Fruit fly (Drosophila melanogaster) whole organism, embryonic: ENCODE measurements around the gene ND-13A.

Source experiments
- Ada2b ChIP-seq: fragments of 200-800 bp; sonication (Bioruptor generic); IDR thresholded peaks from 2 replicates; pipeline ENCODE4 v1.3.6; 2022; ENCODE audit warnings: missing biosample characterization, missing genetic modification characterization
- CG10209 ChIP-seq: fragments of 200-800 bp; sonication (Bioruptor generic); optimal IDR thresholded peaks from 3 replicates; lab custom pipeline; 2017; ENCODE audit warnings: missing biosample characterization, mild to moderate bottlenecking, missing genetic modification characterization, missing genetic modification reagents
- CG1024 ChIP-seq: fragments of 200-800 bp; sonication (Bioruptor generic); IDR thresholded peaks from 2 replicates; pipeline ENCODE4 v1.3.6; 2022; ENCODE audit warnings: missing biosample characterization, missing genetic modification characterization
- CG11247 ChIP-seq: fragments of 200-800 bp; sonication (Bioruptor generic); IDR thresholded peaks from 2 replicates; pipeline ENCODE4 v1.3.6; 2022; ENCODE audit warnings: missing biosample characterization, missing genetic modification characterization
- CG11504 ChIP-seq: fragments of 200-800 bp; sonication (Bioruptor generic); optimal IDR thresholded peaks from 3 replicates; lab custom pipeline; 2019; ENCODE audit warnings: missing biosample characterization, mild to moderate bottlenecking, missing genetic modification characterization, moderate library complexity
- CG11696 ChIP-seq: fragments of 200-800 bp; sonication (Bioruptor generic); IDR thresholded peaks from 2 replicates; pipeline ENCODE4 v1.3.6; 2022; ENCODE audit warnings: missing biosample characterization, missing genetic modification characterization
- CG12299 ChIP-seq: fragments of 200-800 bp; sonication (Bioruptor generic); optimal IDR thresholded peaks from 2 replicates; lab custom pipeline; 2018; ENCODE audit warnings: missing biosample characterization, mild to moderate bottlenecking, missing genetic modification characterization
- CG13894 ChIP-seq: fragments of 200-800 bp; sonication (Bioruptor generic); optimal IDR thresholded peaks from 3 replicates; lab custom pipeline; 2018; ENCODE audit warnings: missing biosample characterization, mild to moderate bottlenecking, missing genetic modification characterization, moderate library complexity
- CG17385 ChIP-seq: fragments of 200-800 bp; sonication (Bioruptor generic); optimal IDR thresholded peaks from 3 replicates; lab custom pipeline; 2018; ENCODE audit warnings: missing biosample characterization, mild to moderate bottlenecking, missing genetic modification characterization
- CG1832 ChIP-seq: fragments of 200-800 bp; sonication (Bioruptor generic); optimal IDR thresholded peaks from 2 replicates; lab custom pipeline; 2017; ENCODE audit warnings: missing biosample characterization, mild to moderate bottlenecking, missing genetic modification characterization, inconsistent platforms
- CG18599 ChIP-seq: fragments of 200-800 bp; sonication (Bioruptor generic); optimal IDR thresholded peaks from 3 replicates; lab custom pipeline; 2017; ENCODE audit warnings: missing biosample characterization, missing genetic modification characterization, mild to moderate bottlenecking, moderate library complexity, missing genetic modification reagents
- CG18764 ChIP-seq: fragments of 200-800 bp; sonication (Bioruptor generic); optimal IDR thresholded peaks from 3 replicates; lab custom pipeline; 2016; ENCODE audit warnings: missing biosample characterization, missing genetic modification characterization
- CG2120 ChIP-seq: fragments of 200-800 bp; sonication (Bioruptor generic); optimal IDR thresholded peaks from 3 replicates; lab custom pipeline; 2016; ENCODE audit warnings: missing biosample characterization, missing genetic modification characterization
- CG31224 ChIP-seq: fragments of 200-800 bp; sonication (Bioruptor generic); IDR thresholded peaks from 2 replicates; pipeline ENCODE4 v1.3.6; 2022; ENCODE audit warnings: missing biosample characterization, missing genetic modification characterization
- CG4730 ChIP-seq: fragments of 200-800 bp; sonication (Bioruptor generic); IDR thresholded peaks from 2 replicates; pipeline ENCODE4 v1.3.6; 2022; ENCODE audit warnings: missing biosample characterization, missing genetic modification characterization
- CG7786 ChIP-seq: fragments of 200-800 bp; sonication (Bioruptor generic); optimal IDR thresholded peaks from 2 replicates; lab custom pipeline; 2016; ENCODE audit warnings: missing biosample characterization, missing genetic modification characterization
- CG7839 ChIP-seq: fragments of 200-800 bp; sonication (Bioruptor generic); optimal IDR thresholded peaks from 3 replicates; lab custom pipeline; 2018; ENCODE audit warnings: missing biosample characterization, mild to moderate bottlenecking, missing genetic modification characterization, moderate library complexity
- CG8388 ChIP-seq: fragments of 200-800 bp; sonication (Bioruptor generic); optimal IDR thresholded peaks from 2 replicates; lab custom pipeline; 2019; ENCODE audit warnings: missing biosample characterization, mild to moderate bottlenecking, missing genetic modification characterization, moderate library complexity
- CG8924 ChIP-seq: fragments of 200-800 bp; optimal IDR thresholded peaks from 3 replicates; lab custom pipeline; 2019; ENCODE audit warnings: missing biosample characterization, mild to moderate bottlenecking, missing genetic modification characterization, moderate library complexity
- CG9609 ChIP-seq: fragments of 200-800 bp; sonication (Bioruptor generic); optimal IDR thresholded peaks from 3 replicates; lab custom pipeline; 2016; ENCODE audit warnings: missing biosample characterization, missing genetic modification characterization
- CHES-1-like ChIP-seq: fragments of 200-800 bp; sonication (Bioruptor generic); optimal IDR thresholded peaks from 2 replicates; lab custom pipeline; 2016; ENCODE audit warnings: missing biosample characterization, missing genetic modification characterization
- CTCF ChIP-seq: fragments of 200-800 bp; sonication (Bioruptor generic); optimal IDR thresholded peaks from 2 replicates; lab custom pipeline; 2017; ENCODE audit warnings: missing biosample characterization, mild to moderate bottlenecking, missing genetic modification characterization, moderate library complexity
- Dbx ChIP-seq: fragments of 200-800 bp; sonication (Bioruptor generic); IDR thresholded peaks from 3 replicates; pipeline ENCODE4 v1.3.6; 2022; ENCODE audit warnings: missing biosample characterization, missing genetic modification characterization
- Dip3 ChIP-seq: fragments of 200-800 bp; sonication (Bioruptor generic); optimal IDR thresholded peaks from 3 replicates; lab custom pipeline; 2016; ENCODE audit warnings: missing biosample characterization, missing genetic modification characterization
- Hr51 ChIP-seq, 2 experiments: fragments of 200-800 bp; sonication (Bioruptor generic); optimal IDR thresholded peaks; 2 replicates in 1 of 2; 3 replicates in 1 of 2; lab custom pipeline; 2016 to 2018; ENCODE audit warnings: missing biosample characterization in 2 of 2, missing genetic modification characterization in 2 of 2, mild to moderate bottlenecking in 1 of 2, moderate library complexity in 1 of 2
- MTF-1 ChIP-seq: fragments of 200-800 bp; sonication (Bioruptor generic); optimal IDR thresholded peaks from 2 replicates; lab custom pipeline; 2018; ENCODE audit warnings: missing biosample characterization, mild to moderate bottlenecking, missing genetic modification characterization, borderline replicate concordance
- Med ChIP-seq: fragments of 200-800 bp; sonication (Bioruptor generic); peaks from one replicate; lab custom pipeline; 2016; ENCODE audit warnings: missing biosample characterization, missing genetic modification characterization, mild to moderate bottlenecking, inconsistent platforms, moderate library complexity
- Mes4 ChIP-seq: fragments of 200-800 bp; sonication (Bioruptor generic); optimal IDR thresholded peaks from 2 replicates; lab custom pipeline; 2016; ENCODE audit warnings: missing biosample characterization, missing genetic modification characterization
- PHDP ChIP-seq: fragments of 200-800 bp; sonication (Bioruptor generic); optimal IDR thresholded peaks from 3 replicates; lab custom pipeline; 2018; ENCODE audit warnings: missing biosample characterization, mild to moderate bottlenecking, missing genetic modification characterization, moderate library complexity
- Sox102F ChIP-seq: fragments of 200-800 bp; sonication (Bioruptor generic); optimal IDR thresholded peaks from 2 replicates; lab custom pipeline; 2018; ENCODE audit warnings: missing biosample characterization, mild to moderate bottlenecking, missing genetic modification characterization, moderate library complexity
- TFAM ChIP-seq: fragments of 200-800 bp; sonication (Bioruptor generic); optimal IDR thresholded peaks from 2 replicates; lab custom pipeline; 2017; ENCODE audit warnings: missing biosample characterization, missing genetic modification characterization, inconsistent platforms
- YL-1 ChIP-seq: fragments of 200-800 bp; sonication (Bioruptor generic); optimal IDR thresholded peaks from 3 replicates; lab custom pipeline; 2017; ENCODE audit warnings: missing biosample characterization, mild to moderate bottlenecking, missing genetic modification characterization
- ac ChIP-seq: fragments of 200-800 bp; sonication (Bioruptor generic); optimal IDR thresholded peaks from 3 replicates; lab custom pipeline; 2017; ENCODE audit warnings: missing biosample characterization, mild to moderate bottlenecking, missing genetic modification characterization
- bsh ChIP-seq, 2 experiments: fragments of 200-800 bp; sonication (Bioruptor generic); optimal IDR thresholded peaks; 2 replicates each; lab custom pipeline; 2017 to 2018; ENCODE audit warnings: mild to moderate bottlenecking in 2 of 2, missing biosample characterization in 2 of 2, missing genetic modification characterization in 2 of 2, moderate library complexity in 1 of 2
- dati ChIP-seq: fragments of 200-800 bp; sonication (Bioruptor generic); IDR thresholded peaks from 2 replicates; pipeline ENCODE4 v1.3.6; 2022; ENCODE audit warnings: missing biosample characterization, missing genetic modification characterization
- dimm ChIP-seq: fragments of 200-800 bp; sonication (Bioruptor generic); IDR thresholded peaks from 2 replicates; pipeline ENCODE4 v1.3.6; 2022; ENCODE audit warnings: missing biosample characterization, missing genetic modification characterization
- dysf ChIP-seq: fragments of 200-800 bp; sonication (Bioruptor generic); IDR thresholded peaks from 3 replicates; pipeline ENCODE4 v1.3.6; 2022; ENCODE audit warnings: missing biosample characterization, missing genetic modification characterization
- eve ChIP-seq, 2 experiments: fragments of >200 bp; optimal IDR thresholded peaks; 2 replicates each; lab custom pipeline; 2017; ENCODE audit warnings: missing biosample characterization in 2 of 2, missing genetic modification characterization in 2 of 2
- gem ChIP-seq: fragments of 200-800 bp; sonication (Bioruptor generic); optimal IDR thresholded peaks from 2 replicates; lab custom pipeline; 2019; ENCODE audit warnings: missing biosample characterization, mild to moderate bottlenecking, missing genetic modification characterization, moderate library complexity
- jumu ChIP-seq: fragments of 200-800 bp; sonication (Bioruptor generic); optimal IDR thresholded peaks from 3 replicates; lab custom pipeline; 2016; ENCODE audit warnings: missing biosample characterization, missing genetic modification characterization
- lilli ChIP-seq: fragments of 200-800 bp; sonication (Bioruptor generic); optimal IDR thresholded peaks from 3 replicates; lab custom pipeline; 2016; ENCODE audit warnings: missing biosample characterization, missing genetic modification characterization
- nerfin-2 ChIP-seq: fragments of 200-800 bp; sonication (Bioruptor generic); IDR thresholded peaks from 2 replicates; pipeline ENCODE4 v1.3.6; 2022; ENCODE audit warnings: missing biosample characterization, missing genetic modification characterization; ENCODE audit not compliant: partially characterized antibody
- pfk ChIP-seq: fragments of 200-800 bp; sonication (Bioruptor generic); optimal IDR thresholded peaks from 2 replicates; lab custom pipeline; 2018; ENCODE audit warnings: missing biosample characterization, mild to moderate bottlenecking, missing genetic modification characterization, moderate library complexity
- salm ChIP-seq: fragments of 200-800 bp; sonication (Bioruptor generic); optimal IDR thresholded peaks from 2 replicates; lab custom pipeline; 2018; ENCODE audit warnings: missing biosample characterization, mild to moderate bottlenecking, missing genetic modification characterization
- sd ChIP-seq: fragments of 200-800 bp; sonication (Bioruptor generic); optimal IDR thresholded peaks from 3 replicates; lab custom pipeline; 2018; ENCODE audit warnings: missing biosample characterization, mild to moderate bottlenecking, missing genetic modification characterization, moderate library complexity
- slbo ChIP-seq: fragments of 200-800 bp; sonication (Bioruptor generic); IDR thresholded peaks from 2 replicates; pipeline ENCODE4 v1.3.6; 2022; ENCODE audit warnings: missing biosample characterization, missing genetic modification characterization
- ssp ChIP-seq: fragments of 200-800 bp; sonication (Bioruptor generic); IDR thresholded peaks from 2 replicates; pipeline ENCODE4 v1.3.6; 2022; ENCODE audit warnings: missing biosample characterization, missing genetic modification characterization
- tgo ChIP-seq: fragments of 200-800 bp; sonication (Bioruptor generic); IDR thresholded peaks from 3 replicates; pipeline ENCODE4 v1.3.6; 2022; ENCODE audit warnings: missing biosample characterization, missing genetic modification characterization
- z ChIP-seq: fragments of 200-800 bp; sonication (Bioruptor generic); IDR thresholded peaks from 3 replicates; pipeline ENCODE4 v1.3.6; 2022; ENCODE audit warnings: missing biosample characterization, missing genetic modification characterization
- zf30C ChIP-seq: fragments of 200-800 bp; sonication (Bioruptor generic); optimal IDR thresholded peaks from 3 replicates; lab custom pipeline; 2018; ENCODE audit warnings: missing biosample characterization, mild to moderate bottlenecking, missing genetic modification characterization

ND-13A gene

dm6 chr2L:5085561-5085960 lies 14.5 kb downstream of the ND-13A start (continued):
- TF ChIP-seq Hr51 (GFP tag; optimal IDR thresholded peaks at IDR 0.05; lab: Kevin White, UChicago) (peak in 1 of 2 experiments; percentile 12), CG11247 (0 out of 2 replicates have a peak, but pooled peaks have one; percentile 18), nerfin-2 (no peak), CG8924 (no peak), CG18599 (GFP tag; lab: Kevin White, UChicago) (peak; percentile 40), TFAM (GFP tag; lab: Kevin White, UChicago) (no peak), ssp (GFP tag; lab: Robert Waterston, UW) (no peak), jumu (GFP tag; lab: Kevin White, UChicago) (no peak), slbo (GFP tag; lab: Robert Waterston, UW) (peak; percentile 46; the same call in 1 of the 2 replicates), gem (tag; lab: Kevin White, UChicago) (peak; percentile 58), CG8388 (GFP tag; lab: Kevin White, UChicago) (peak; percentile 16), CG11504 (peak; percentile 23), pfk (no peak), zf30C (GFP tag; lab: Kevin White, UChicago) (no peak), Med (GFP tag; lab: Kevin White, UChicago) (peak; percentile 23), Ada2b (GFP tag; lab: Robert Waterston, UW) (0 out of 2 replicates have a peak, but pooled peaks have one; percentile 23), CG1024 (0 out of 2 replicates have a peak, but pooled peaks have one; percentile 10), CG17385 (no peak), bsh (GFP tag; optimal IDR thresholded peaks at IDR 0.05; lab: Kevin White, UChicago) (peak in 1 of 2 experiments; percentile 4), Sox102F (peak; percentile 9), CG7839 (peak; percentile 28), CG31224 (GFP tag; lab: Robert Waterston, UW) (no peak)

dm6 chr2L:5084586-5085257 lies 15.4 kb downstream of the ND-13A start:
- no peak for TF ChIP-seq salm
- TF ChIP-seq CG9609 (GFP tag; lab: Kevin White, UChicago), result no peak
- TF ChIP-seq Hr51 (GFP tag; optimal IDR thresholded peaks at IDR 0.05; lab: Kevin White, UChicago), result peak in 1 of 2 experiments; percentile 21
- TF ChIP-seq dimm, result no peak
- TF ChIP-seq PHDP (tag; lab: Kevin White, UChicago), result peak; percentile 19
- TF ChIP-seq z (GFP tag; lab: Robert Waterston, UW), result no peak
- TF ChIP-seq CG10209 (GFP tag; lab: Kevin White, UChicago), result no peak
- peak; percentile 8 for TF ChIP-seq CG7786 (GFP tag; lab: Kevin White, UChicago)
- peak; percentile 20 for TF ChIP-seq CHES-1-like (GFP tag; lab: Kevin White, UChicago)
- TF ChIP-seq eve (GFP tag; optimal IDR thresholded peaks at IDR 0.05; lab: Kevin White, UChicago), result peak in 1 of 2 experiments; percentile 46
- no peak for TF ChIP-seq Mes4 (GFP tag; lab: Kevin White, UChicago)
- no peak for TF ChIP-seq YL-1 (GFP tag; lab: Kevin White, UChicago)
- TF ChIP-seq Dip3 (GFP tag; lab: Kevin White, UChicago), result peak; percentile 45
- peak; percentile 32 for TF ChIP-seq lilli (GFP tag; lab: Kevin White, UChicago)
- TF ChIP-seq CG18764, result no peak
- TF ChIP-seq CTCF (GFP tag; lab: Kevin White, UChicago), result no peak
- no peak for TF ChIP-seq CG1832 (GFP tag; lab: Kevin White, UChicago)
- TF ChIP-seq sd (tag; lab: Kevin White, UChicago), result no peak
- TF ChIP-seq dysf (GFP tag; lab: Robert Waterston, UW), result peak; percentile 18; the same call in 1 of the 3 replicates
- TF ChIP-seq tgo, result no peak
- no peak for TF ChIP-seq ac (GFP tag; lab: Kevin White, UChicago)
- TF ChIP-seq dati, result no peak
- no peak for TF ChIP-seq CG12299 (tag; lab: Kevin White, UChicago)
- TF ChIP-seq MTF-1 (GFP tag; lab: Kevin White, UChicago), result no peak
- no peak for TF ChIP-seq CG11696 (GFP tag; lab: Robert Waterston, UW)
- TF ChIP-seq Dbx (GFP tag; lab: Robert Waterston, UW), result no peak
- no peak for TF ChIP-seq CG4730 (GFP tag; lab: Robert Waterston, UW)
- TF ChIP-seq CG2120 (GFP tag; lab: Kevin White, UChicago), result peak; percentile 44
- TF ChIP-seq CG13894 (tag; lab: Kevin White, UChicago), result no peak
